Fruit fly (Drosophila melanogaster): ENCODE measurements around the gene PDZ-GEF.
A peak's percentile ranks its signal among the peaks of the same experiment; 100 is the strongest.

PDZ-GEF gene

DNA sequence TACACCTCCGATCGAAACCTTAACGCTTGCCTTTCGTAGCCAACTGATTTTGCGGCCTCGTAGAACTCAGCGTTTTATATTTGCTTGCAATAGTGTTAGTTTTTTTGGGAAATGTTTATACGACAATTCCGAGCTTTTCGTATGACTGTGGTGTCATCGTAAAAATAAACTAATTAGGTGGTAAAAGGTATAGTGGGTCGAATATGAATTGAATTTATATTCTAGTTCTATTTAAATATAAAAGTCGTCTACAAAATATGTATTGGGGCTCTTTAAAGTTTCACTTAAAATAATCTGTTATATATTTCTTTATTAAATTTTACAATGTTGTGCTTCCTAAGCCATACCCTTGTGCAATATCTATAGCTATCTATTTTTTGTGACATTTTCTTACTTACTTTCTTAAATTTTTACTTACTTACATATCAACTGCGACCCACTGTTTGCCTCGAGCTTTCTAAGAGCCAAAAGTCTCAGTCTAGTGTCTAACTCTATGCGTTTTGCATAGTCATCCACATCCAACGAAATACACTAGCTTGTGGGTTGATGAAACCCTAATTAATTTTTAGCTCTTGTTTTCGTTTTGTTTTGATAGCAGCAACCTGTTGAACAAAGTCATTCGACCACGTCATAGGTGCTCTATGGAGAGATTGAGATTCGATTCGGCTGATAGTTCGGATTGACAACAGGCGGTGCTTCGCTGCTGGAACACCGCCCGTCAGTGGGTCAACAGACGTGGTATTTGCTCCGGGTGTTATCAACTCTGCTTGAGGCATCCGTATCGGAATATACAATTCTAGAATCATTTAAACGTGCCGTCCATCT lies 27.6 kb downstream of the PDZ-GEF start, which contains the start of gene CG9498 (continued):
- TF ChIP-seq zf30C (GFP tag; optimal IDR thresholded peaks at IDR 0.05) (no peak), Gsc (GFP tag; IDR thresholded peaks at IDR 0.05) (no peak), chinmo (GFP tag; IDR thresholded peaks at IDR 0.05; ENCODE audit: partially characterized antibody) (0 out of 4 replicates have a peak, but pooled peaks have one; percentile 63), CG6854 (GFP tag; optimal IDR thresholded peaks at IDR 0.05) (peak; percentile 91), CG30020 (tag; optimal IDR thresholded peaks at IDR 0.05) (peak; percentile 23), CG4360 (GFP tag; IDR thresholded peaks at IDR 0.05) (no peak), CG4820 (GFP tag; optimal IDR thresholded peaks at IDR 0.05) (no peak), ro (GFP tag; IDR thresholded peaks at IDR 0.05) (no peak), CG9932 (GFP tag; IDR thresholded peaks at IDR 0.05) (peak; percentile 91), CG32772 (GFP tag; IDR thresholded peaks at IDR 0.05) (peak; percentile 67), CG15011 (GFP tag; optimal IDR thresholded peaks at IDR 0.05) (peak; percentile 87), Bteb2 (GFP tag; optimal IDR thresholded peaks at IDR 0.05) (peak; percentile 7), dmrt11E (tag; optimal IDR thresholded peaks at IDR 0.05) (no peak), CG17186 (GFP tag; optimal IDR thresholded peaks at IDR 0.05) (no peak), Dbx (GFP tag; IDR thresholded peaks at IDR 0.05) (peak; percentile 79; the same call in 1 of the 3 replicates), CG4404 (GFP tag; IDR thresholded peaks at IDR 0.05) (peak; percentile 63), ssp (GFP tag; IDR thresholded peaks at IDR 0.05) (no peak; the same call in 1 of the 2 replicates), CG1603 (tag; optimal IDR thresholded peaks at IDR 0.05) (no peak), CG11560 (tag; IDR thresholded peaks at IDR 0.05) (peak; percentile 38; the same call in 1 of the 3 replicates), CG2120 (GFP tag; optimal IDR thresholded peaks at IDR 0.05) (peak; percentile 90), CG6683 (GFP tag; optimal IDR thresholded peaks at IDR 0.05) (peak; percentile 83), odd (GFP tag; optimal IDR thresholded peaks at IDR 0.05) (peak; percentile 78), Ada2b (GFP tag; IDR thresholded peaks at IDR 0.05) (peak; percentile 60), Xbp1 (GFP tag; optimal IDR thresholded peaks at IDR 0.05) (no peak), croc (GFP tag; conservative IDR thresholded peaks at IDR 0.05) (peak; percentile 55; the same call in 2 of the 3 replicates), dimm (GFP tag; IDR thresholded peaks at IDR 0.05) (peak; percentile 67), Ets97D (GFP tag; optimal IDR thresholded peaks at IDR 0.05) (no peak), ftz-f1 (GFP tag; optimal IDR thresholded peaks at IDR 0.05) (no peak), CG18599 (GFP tag; optimal IDR thresholded peaks at IDR 0.05) (peak; percentile 96), lola (GFP tag; optimal IDR thresholded peaks at IDR 0.05) (peak in 1 of 3 experiments; percentile 9), CG34422 (GFP tag; IDR thresholded peaks at IDR 0.05) (peak; percentile 69; the same call in 2 of the 3 replicates), CG9876 (GFP tag; optimal IDR thresholded peaks at IDR 0.05) (no peak), Ssrp (tag; optimal IDR thresholded peaks at IDR 0.05) (peak; percentile 47), bab2 (GFP tag; optimal IDR thresholded peaks at IDR 0.05) (no peak), fd102C (GFP tag; optimal IDR thresholded peaks at IDR 0.05) (no peak), Lhr (GFP tag; optimal IDR thresholded peaks at IDR 0.05) (no peak), sug (tag; optimal IDR thresholded peaks at IDR 0.05) (no peak), CG10431 (GFP tag; optimal IDR thresholded peaks at IDR 0.05) (no peak), ERR (GFP tag; optimal IDR thresholded peaks at IDR 0.05) (no peak), Lim3 (GFP tag; IDR thresholded peaks at IDR 0.05) (no peak; the same call in 1 of the 2 replicates), sob (GFP tag; IDR thresholded peaks at IDR 0.05) (peak; percentile 57), Xrp1 (GFP tag; IDR thresholded peaks at IDR 0.05) (peak; percentile 67), CG13424 (tag; optimal IDR thresholded peaks at IDR 0.05) (peak; percentile 89), CG14965 (GFP tag; optimal IDR thresholded peaks at IDR 0.05; ENCODE audit: borderline replicate concordance) (no peak), CG10979 (tag; optimal IDR thresholded peaks at IDR 0.05) (peak; percentile 62), z (GFP tag; IDR thresholded peaks at IDR 0.05) (no peak), Taf1 (GFP tag; IDR thresholded peaks at IDR 0.05) (peak; percentile 95), kni (GFP tag; optimal IDR thresholded peaks at IDR 0.05) (peak; percentile 9), Dek (tag; optimal IDR thresholded peaks at IDR 0.05) (peak; percentile 94)

Data from whole organism, embryonic.